Fruit fly (Drosophila melanogaster) whole organism, wandering third instar larva: Measurements from ENCODE around the gene CG14650.

ENCODE experiments used
- CG32264 ChIP-seq: fragments of 200-800 bp; sonication (Bioruptor generic); optimal IDR thresholded peaks from 2 replicates; lab custom pipeline; 2016; ENCODE audit warnings: missing biosample characterization, missing genetic modification characterization
- Dfd ChIP-seq: fragments of >200 bp; optimal IDR thresholded peaks from 2 replicates; lab custom pipeline; 2017; ENCODE audit warnings: missing biosample characterization, missing genetic modification characterization
- Myc ChIP-seq: fragments of >200 bp; optimal IDR thresholded peaks from 2 replicates; lab custom pipeline; 2017
- brk ChIP-seq: fragments of 200-800 bp; sonication (Bioruptor generic); optimal IDR thresholded peaks from 2 replicates; lab custom pipeline; 2016; ENCODE audit warnings: missing biosample characterization, mild to moderate bottlenecking, missing genetic modification characterization
- fru ChIP-seq: fragments of 200-800 bp; sonication (Bioruptor generic); optimal IDR thresholded peaks from 3 replicates; lab custom pipeline; 2016; ENCODE audit warnings: missing biosample characterization, mild to moderate bottlenecking, missing genetic modification characterization
- h ChIP-seq: fragments of 200-800 bp; sonication (Bioruptor generic); optimal IDR thresholded peaks from 3 replicates; lab custom pipeline; 2016; ENCODE audit warnings: missing biosample characterization, mild to moderate bottlenecking, missing genetic modification characterization
- pan ChIP-seq: fragments of >200 bp; optimal IDR thresholded peaks from 2 replicates; lab custom pipeline; 2017
- tai ChIP-seq: sonication (Bioruptor generic); optimal IDR thresholded peaks from 2 replicates; lab custom pipeline; 2016; ENCODE audit warnings: missing biosample characterization, missing genetic modification characterization
- usp ChIP-seq: fragments of >200 bp; optimal IDR thresholded peaks from 2 replicates; lab custom pipeline; 2017; ENCODE audit warnings: missing biosample characterization, missing genetic modification characterization

dm6 chr3R:4397403-4398079, 39.6 kb upstream of the CG14650 start, which contains the start of gene CG9855:
- TF ChIP-seq pan (lab: Kevin White, UChicago) (no peak), h (GFP tag; lab: Kevin White, UChicago) (peak; percentile 4), usp (no peak), CG32264 (GFP tag; lab: Kevin White, UChicago) (no peak), brk (GFP tag; lab: Kevin White, UChicago) (no peak), Myc (lab: Kevin White, UChicago) (no peak), tai (no peak), fru (GFP tag; lab: Kevin White, UChicago) (no peak), Dfd (GFP tag; lab: Kevin White, UChicago) (no peak)
